1 fruit fly cellular context compared by ENCODE assay signal in genomic region chr3R:9399951-9400392, dm6.
TF ChIP-seq lines count a peak whose summit lies in the region.

Gene CG34117 (minus strand): TSS chr3R:9400053.

TF ChIP-seq in whole organism, embryonic, 481 proteins besides CTCF, POLR2A, EP300 and RAD21 (continued from another document and continues in another):
- TF ChIP-seq CG12659 (GFP tag; optimal IDR thresholded peaks at IDR 0.05; lab: Kevin White, UChicago), result peak; percentile 84
- TF ChIP-seq CG8290 (GFP tag; optimal IDR thresholded peaks at IDR 0.05; lab: Kevin White, UChicago), result peak; percentile 54
- TF ChIP-seq CG8290 (tag; optimal IDR thresholded peaks at IDR 0.05; lab: Kevin White, UChicago), result peak in 1 of 2 experiments; percentile 79
- peak; percentile 86 for TF ChIP-seq Ada2b (GFP tag; IDR thresholded peaks at IDR 0.05; lab: Robert Waterston, UW)
- peak; percentile 67 for TF ChIP-seq Side (GFP tag; optimal IDR thresholded peaks at IDR 0.05; lab: Kevin White, UChicago)
- TF ChIP-seq CG8388 (GFP tag; optimal IDR thresholded peaks at IDR 0.05; lab: Kevin White, UChicago), result peak; percentile 80
- peak; percentile 68 for TF ChIP-seq CG6813 (GFP tag; optimal IDR thresholded peaks at IDR 0.05; lab: Kevin White, UChicago)
- peak; percentile 47 for TF ChIP-seq pho (GFP tag; optimal IDR thresholded peaks at IDR 0.05; lab: Kevin White, UChicago)
- peak; percentile 88 for TF ChIP-seq CG8924 (tag; optimal IDR thresholded peaks at IDR 0.05; lab: Kevin White, UChicago)
- no peak for TF ChIP-seq HLHmδ (GFP tag; optimal IDR thresholded peaks at IDR 0.05; lab: Kevin White, UChicago)
- TF ChIP-seq so (GFP tag; IDR thresholded peaks at IDR 0.05; lab: Robert Waterston, UW), result peak; percentile 83
- TF ChIP-seq CG12299 (tag; optimal IDR thresholded peaks at IDR 0.05; lab: Kevin White, UChicago), result peak; percentile 83
- peak; percentile 56 for TF ChIP-seq CG13287 (GFP tag; IDR thresholded peaks at IDR 0.05; lab: Robert Waterston, UW; ENCODE audit: partially characterized antibody)
- no peak for TF ChIP-seq p53 (GFP tag; optimal IDR thresholded peaks at IDR 0.05; lab: Kevin White, UChicago)
- no peak for TF ChIP-seq CG2129 (GFP tag; IDR thresholded peaks at IDR 0.05; lab: Robert Waterston, UW; ENCODE audit: partially characterized antibody)
- peak; percentile 76; the same call in 2 of the 3 replicates for TF ChIP-seq dysf (GFP tag; IDR thresholded peaks at IDR 0.05; lab: Robert Waterston, UW)
- no peak for TF ChIP-seq Sry-β (GFP tag; optimal IDR thresholded peaks at IDR 0.05; lab: Kevin White, UChicago)
- peak; percentile 51 for TF ChIP-seq gt (GFP tag; IDR thresholded peaks at IDR 0.05; lab: Robert Waterston, UW)
- TF ChIP-seq CG33557 (GFP tag; optimal IDR thresholded peaks at IDR 0.05; lab: Kevin White, UChicago), result peak; percentile 61
- no peak for TF ChIP-seq Opbp (GFP tag; IDR thresholded peaks at IDR 0.05; lab: Robert Waterston, UW; ENCODE audit: partially characterized antibody)
- TF ChIP-seq gsb (GFP tag; IDR thresholded peaks at IDR 0.05; lab: Robert Waterston, UW), result peak; percentile 58
- TF ChIP-seq HmgZ (tag; optimal IDR thresholded peaks at IDR 0.05; lab: Kevin White, UChicago), result peak; percentile 85
- peak; percentile 81 for TF ChIP-seq CG12155 (GFP tag; optimal IDR thresholded peaks at IDR 0.05; lab: Kevin White, UChicago)
- peak; percentile 0 for TF ChIP-seq shn (GFP tag; optimal IDR thresholded peaks at IDR 0.05; lab: Kevin White, UChicago)
- TF ChIP-seq org-1 (GFP tag; optimal IDR thresholded peaks at IDR 0.05; lab: Kevin White, UChicago), result peak; percentile 25
- peak; percentile 87 for TF ChIP-seq sob (GFP tag; IDR thresholded peaks at IDR 0.05; lab: Robert Waterston, UW)
- TF ChIP-seq ro (GFP tag; IDR thresholded peaks at IDR 0.05; lab: Robert Waterston, UW), result no peak; the same call in 1 of the 2 replicates
- TF ChIP-seq zfh2 (GFP tag; optimal IDR thresholded peaks at IDR 0.05; lab: Kevin White, UChicago), result peak; percentile 54
- peak; percentile 63 for TF ChIP-seq CG4820 (GFP tag; optimal IDR thresholded peaks at IDR 0.05; lab: Kevin White, UChicago)
- TF ChIP-seq CG3847 (GFP tag; IDR thresholded peaks at IDR 0.05; lab: Robert Waterston, UW), result peak; percentile 81
- TF ChIP-seq CG4282 (GFP tag; optimal IDR thresholded peaks at IDR 0.05; lab: Kevin White, UChicago), result no peak
- peak; percentile 53 for TF ChIP-seq CG6765 (GFP tag; optimal IDR thresholded peaks at IDR 0.05; lab: Kevin White, UChicago)
- peak; percentile 82 for TF ChIP-seq tgo (GFP tag; IDR thresholded peaks at IDR 0.05; lab: Robert Waterston, UW)
- TF ChIP-seq Hand (GFP tag; optimal IDR thresholded peaks at IDR 0.05; lab: Kevin White, UChicago), result peak; percentile 67
- TF ChIP-seq CG4617 (GFP tag; optimal IDR thresholded peaks at IDR 0.05; lab: Kevin White, UChicago; ENCODE audit: borderline replicate concordance), result peak; percentile 81
- peak; percentile 27 for TF ChIP-seq CG30431 (GFP tag; optimal IDR thresholded peaks at IDR 0.05; lab: Kevin White, UChicago)
- peak; percentile 5; the same call in 1 of the 2 replicates for TF ChIP-seq CG17612 (GFP tag; IDR thresholded peaks at IDR 0.05; lab: Robert Waterston, UW)
- peak in 1 of 2 experiments; percentile 61 for TF ChIP-seq tll (GFP tag; optimal IDR thresholded peaks at IDR 0.05; lab: Kevin White, UChicago)
- peak; percentile 68 for TF ChIP-seq CG7987 (GFP tag; optimal IDR thresholded peaks at IDR 0.05; lab: Kevin White, UChicago)
- TF ChIP-seq CG8359 (GFP tag; optimal IDR thresholded peaks at IDR 0.05; lab: Kevin White, UChicago; ENCODE audit: borderline replicate concordance), result no peak
- TF ChIP-seq trh (GFP tag; optimal IDR thresholded peaks at IDR 0.05; lab: Kevin White, UChicago), result peak; percentile 67
- TF ChIP-seq CG30403 (GFP tag; optimal IDR thresholded peaks at IDR 0.05; lab: Kevin White, UChicago), result peak; percentile 86
- TF ChIP-seq dmrt99B (tag; optimal IDR thresholded peaks at IDR 0.05; lab: Kevin White, UChicago), result peak; percentile 75
- peak; percentile 88 for TF ChIP-seq Rfx (GFP tag; IDR thresholded peaks at IDR 0.05; lab: Robert Waterston, UW)
- peak; percentile 56 for TF ChIP-seq pum (GFP tag; optimal IDR thresholded peaks at IDR 0.05; lab: Kevin White, UChicago)
- TF ChIP-seq CrebB (tag; optimal IDR thresholded peaks at IDR 0.05; lab: Kevin White, UChicago), result peak; percentile 65
- peak; percentile 83 for TF ChIP-seq Sox102F (GFP tag; optimal IDR thresholded peaks at IDR 0.05; lab: Kevin White, UChicago)
- no peak for TF ChIP-seq eve (GFP tag; optimal IDR thresholded peaks at IDR 0.05; lab: Kevin White, UChicago)
- TF ChIP-seq cg (GFP tag; optimal IDR thresholded peaks at IDR 0.05; lab: Kevin White, UChicago), result no peak
- peak; percentile 77 for TF ChIP-seq nerfin-1 (tag; optimal IDR thresholded peaks at IDR 0.05; lab: Kevin White, UChicago)
- TF ChIP-seq CG31388 (GFP tag; optimal IDR thresholded peaks at IDR 0.05; lab: Kevin White, UChicago), result peak; percentile 46
- TF ChIP-seq CG3995 (GFP tag; optimal IDR thresholded peaks at IDR 0.05; lab: Kevin White, UChicago), result peak; percentile 60
- TF ChIP-seq CG9437 (GFP tag; optimal IDR thresholded peaks at IDR 0.05; lab: Kevin White, UChicago), result peak; percentile 81
- TF ChIP-seq schlank (tag; optimal IDR thresholded peaks at IDR 0.05; lab: Kevin White, UChicago), result peak; percentile 54
- no peak for TF ChIP-seq Mes4 (GFP tag; optimal IDR thresholded peaks at IDR 0.05; lab: Kevin White, UChicago)
- TF ChIP-seq MESR4 (GFP tag; optimal IDR thresholded peaks at IDR 0.05; lab: Kevin White, UChicago), result peak; percentile 61
- no peak for TF ChIP-seq pb (GFP tag; optimal IDR thresholded peaks at IDR 0.05; lab: Kevin White, UChicago)
- TF ChIP-seq grn (GFP tag; optimal IDR thresholded peaks at IDR 0.05; lab: Kevin White, UChicago), result no peak
- peak; percentile 66 for TF ChIP-seq cwo (GFP tag; optimal IDR thresholded peaks at IDR 0.05; lab: Kevin White, UChicago)
- TF ChIP-seq CG10147 (GFP tag; optimal IDR thresholded peaks at IDR 0.05; lab: Kevin White, UChicago), result peak; percentile 78
- no peak for TF ChIP-seq CG15479 (GFP tag; optimal IDR thresholded peaks at IDR 0.05; lab: Kevin White, UChicago)
- peak; percentile 53 for TF ChIP-seq Dip3 (GFP tag; optimal IDR thresholded peaks at IDR 0.05; lab: Kevin White, UChicago)
- peak; percentile 79 for TF ChIP-seq tin (GFP tag; optimal IDR thresholded peaks at IDR 0.05; lab: Kevin White, UChicago)
- TF ChIP-seq unpg (GFP tag; optimal IDR thresholded peaks at IDR 0.05; lab: Kevin White, UChicago), result peak; percentile 81
- TF ChIP-seq gem (tag; optimal IDR thresholded peaks at IDR 0.05; lab: Kevin White, UChicago), result peak; percentile 90
- TF ChIP-seq Dbx (GFP tag; IDR thresholded peaks at IDR 0.05; lab: Robert Waterston, UW), result peak; percentile 81
- peak; percentile 76 for TF ChIP-seq Blimp-1 (GFP tag; optimal IDR thresholded peaks at IDR 0.05; lab: Kevin White, UChicago)
- TF ChIP-seq sens-2 (GFP tag; IDR thresholded peaks at IDR 0.05; lab: Robert Waterston, UW), result 0 out of 2 replicates have a peak, but pooled peaks have one; percentile 46
- peak; percentile 53 for TF ChIP-seq psq (GFP tag; optimal IDR thresholded peaks at IDR 0.05; lab: Kevin White, UChicago)
- TF ChIP-seq mirr (GFP tag; optimal IDR thresholded peaks at IDR 0.05; lab: Kevin White, UChicago), result peak; percentile 17
- TF ChIP-seq cato (GFP tag; optimal IDR thresholded peaks at IDR 0.05; lab: Kevin White, UChicago; ENCODE audit: borderline replicate concordance), result peak; percentile 32
- TF ChIP-seq chm (GFP tag; IDR thresholded peaks at IDR 0.05; lab: Robert Waterston, UW), result peak; percentile 52; the same call in 1 of the 2 replicates
- peak; percentile 30 for TF ChIP-seq CG12071 (GFP tag; optimal IDR thresholded peaks at IDR 0.05; lab: Kevin White, UChicago)
- peak; percentile 76 for TF ChIP-seq CG10654 (GFP tag; optimal IDR thresholded peaks at IDR 0.05; lab: Kevin White, UChicago)
- TF ChIP-seq CG17568 (GFP tag; optimal IDR thresholded peaks at IDR 0.05; lab: Kevin White, UChicago), result peak; percentile 77
- TF ChIP-seq al (GFP tag; IDR thresholded peaks at IDR 0.05; lab: Robert Waterston, UW), result peak; percentile 74
- peak; percentile 84 for TF ChIP-seq Fer1 (GFP tag; optimal IDR thresholded peaks at IDR 0.05; lab: Kevin White, UChicago)
- no peak for TF ChIP-seq dati (GFP tag; IDR thresholded peaks at IDR 0.05; lab: Robert Waterston, UW)
- peak; percentile 84 for TF ChIP-seq CG9727 (GFP tag; optimal IDR thresholded peaks at IDR 0.05; lab: Kevin White, UChicago)
- peak; percentile 87 for TF ChIP-seq CG2120 (GFP tag; optimal IDR thresholded peaks at IDR 0.05; lab: Kevin White, UChicago)
- TF ChIP-seq Antp (GFP tag; optimal IDR thresholded peaks at IDR 0.05; lab: Kevin White, UChicago), result peak; percentile 45
- peak; percentile 50 for TF ChIP-seq gro (GFP tag; optimal IDR thresholded peaks at IDR 0.05; lab: Kevin White, UChicago)
- TF ChIP-seq CG5245 (GFP tag; optimal IDR thresholded peaks at IDR 0.05; lab: Kevin White, UChicago), result peak; percentile 64
- TF ChIP-seq CG15073 (GFP tag; optimal IDR thresholded peaks at IDR 0.05; lab: Kevin White, UChicago), result peak; percentile 31
- peak; percentile 58 for TF ChIP-seq CG16815 (GFP tag; optimal IDR thresholded peaks at IDR 0.05; lab: Kevin White, UChicago)
- TF ChIP-seq ci (GFP tag; IDR thresholded peaks at IDR 0.05; lab: Robert Waterston, UW), result peak; percentile 84
- peak; percentile 42; the same call in 1 of the 2 replicates for TF ChIP-seq ap (GFP tag; IDR thresholded peaks at IDR 0.05; lab: Robert Waterston, UW)
- TF ChIP-seq sqz (GFP tag; optimal IDR thresholded peaks at IDR 0.05; lab: Kevin White, UChicago), result peak; percentile 58
- peak; percentile 60 for TF ChIP-seq CG11696 (GFP tag; IDR thresholded peaks at IDR 0.05; lab: Robert Waterston, UW)
- TF ChIP-seq sc (optimal IDR thresholded peaks at IDR 0.05; lab: Kevin White, UChicago), result no peak
- peak; percentile 58 for TF ChIP-seq sc (GFP tag; optimal IDR thresholded peaks at IDR 0.05; lab: Kevin White, UChicago)
- no peak for TF ChIP-seq CG3163 (GFP tag; optimal IDR thresholded peaks at IDR 0.05; lab: Kevin White, UChicago)
- TF ChIP-seq inv (GFP tag; IDR thresholded peaks at IDR 0.05; lab: Robert Waterston, UW; ENCODE audit: partially characterized antibody), result no peak
- TF ChIP-seq run (tag; optimal IDR thresholded peaks at IDR 0.05; lab: Kevin White, UChicago), result peak; percentile 40
- 0 out of 2 replicates have a peak, but pooled peaks have one; percentile 6 for TF ChIP-seq CG4404 (GFP tag; IDR thresholded peaks at IDR 0.05; lab: Robert Waterston, UW)
- peak; percentile 27; the same call in 1 of the 2 replicates for TF ChIP-seq Nf-YA (GFP tag; IDR thresholded peaks at IDR 0.05; lab: Robert Waterston, UW)
- TF ChIP-seq kni (GFP tag; optimal IDR thresholded peaks at IDR 0.05; lab: Kevin White, UChicago), result no peak
- no peak for TF ChIP-seq Dip2 (GFP tag; IDR thresholded peaks at IDR 0.05; lab: Robert Waterston, UW)
- TF ChIP-seq gfzf (GFP tag; optimal IDR thresholded peaks at IDR 0.05; lab: Kevin White, UChicago), result peak; percentile 2
- peak; percentile 64 for TF ChIP-seq vfl (GFP tag; optimal IDR thresholded peaks at IDR 0.05; lab: Kevin White, UChicago)
- TF ChIP-seq CG7556 (GFP tag; optimal IDR thresholded peaks at IDR 0.05; lab: Kevin White, UChicago), result peak; percentile 75
- peak; percentile 74 for TF ChIP-seq Oli (tag; optimal IDR thresholded peaks at IDR 0.05; lab: Kevin White, UChicago)
- peak; percentile 92 for TF ChIP-seq zfh1 (GFP tag; IDR thresholded peaks at IDR 0.05; lab: Robert Waterston, UW)
- no peak for TF ChIP-seq Dref (GFP tag; IDR thresholded peaks at IDR 0.05; lab: Robert Waterston, UW)
- peak; percentile 40; the same call in 1 of the 2 replicates for TF ChIP-seq CG43689 (GFP tag; IDR thresholded peaks at IDR 0.05; lab: Robert Waterston, UW)
- TF ChIP-seq unc-4 (GFP tag; IDR thresholded peaks at IDR 0.05; lab: Robert Waterston, UW; ENCODE audit: partially characterized antibody), result peak; percentile 29; the same call in 1 of the 2 replicates
- peak; percentile 66 for TF ChIP-seq Drgx (GFP tag; IDR thresholded peaks at IDR 0.05; lab: Robert Waterston, UW)
- peak; percentile 48 for TF ChIP-seq D19B (GFP tag; optimal IDR thresholded peaks at IDR 0.05; lab: Kevin White, UChicago)
- no peak for TF ChIP-seq Tbp (GFP tag; optimal IDR thresholded peaks at IDR 0.05; lab: Kevin White, UChicago)
- peak; percentile 79 for TF ChIP-seq CG13296 (GFP tag; optimal IDR thresholded peaks at IDR 0.05; lab: Kevin White, UChicago)
- TF ChIP-seq Abd-B (GFP tag; optimal IDR thresholded peaks at IDR 0.05; lab: Kevin White, UChicago), result peak; percentile 64
- peak; percentile 59 for TF ChIP-seq CG12104 (GFP tag; optimal IDR thresholded peaks at IDR 0.05; lab: Kevin White, UChicago)
- peak; percentile 73 for TF ChIP-seq CG8765 (GFP tag; IDR thresholded peaks at IDR 0.05; lab: Robert Waterston, UW)
- TF ChIP-seq CG11504 (tag; optimal IDR thresholded peaks at IDR 0.05; lab: Kevin White, UChicago), result peak; percentile 80
- TF ChIP-seq pfk (GFP tag; optimal IDR thresholded peaks at IDR 0.05; lab: Kevin White, UChicago), result peak; percentile 32
- peak; percentile 94 for TF ChIP-seq MBD-R2 (GFP tag; IDR thresholded peaks at IDR 0.05; lab: Robert Waterston, UW)
- no peak for TF ChIP-seq CG11398 (GFP tag; optimal IDR thresholded peaks at IDR 0.05; lab: Kevin White, UChicago)
- TF ChIP-seq CG14710 (tag; optimal IDR thresholded peaks at IDR 0.05; lab: Kevin White, UChicago), result peak; percentile 81
- no peak for TF ChIP-seq knrl (GFP tag; IDR thresholded peaks at IDR 0.05; lab: Robert Waterston, UW; ENCODE audit: partially characterized antibody)
- peak; percentile 71 for TF ChIP-seq CG15601 (tag; optimal IDR thresholded peaks at IDR 0.05; lab: Kevin White, UChicago)
- peak; percentile 54 for TF ChIP-seq nau (GFP tag; optimal IDR thresholded peaks at IDR 0.05; lab: Kevin White, UChicago)
- peak; percentile 18 for TF ChIP-seq repo (GFP tag; optimal IDR thresholded peaks at IDR 0.05; lab: Kevin White, UChicago)
- TF ChIP-seq luna (GFP tag; optimal IDR thresholded peaks at IDR 0.05; lab: Kevin White, UChicago), result no peak
- peak; percentile 71 for TF ChIP-seq caup (GFP tag; optimal IDR thresholded peaks at IDR 0.05; lab: Kevin White, UChicago; ENCODE audit: severe bottlenecking)
- TF ChIP-seq Ets97D (GFP tag; optimal IDR thresholded peaks at IDR 0.05; lab: Kevin White, UChicago), result peak; percentile 41
- no peak for TF ChIP-seq hb (GFP tag; IDR thresholded peaks at IDR 0.05; lab: Robert Waterston, UW; ENCODE audit: partially characterized antibody)
- TF ChIP-seq Fer2 (tag; optimal IDR thresholded peaks at IDR 0.05; lab: Kevin White, UChicago), result peak; percentile 70
- TF ChIP-seq CG14014 (GFP tag; IDR thresholded peaks at IDR 0.05; lab: Robert Waterston, UW), result peak; percentile 83
- peak; percentile 48 for TF ChIP-seq kay (GFP tag; optimal IDR thresholded peaks at IDR 0.05; lab: Kevin White, UChicago)
